Fruit fly (Drosophila melanogaster) whole organism, wandering third instar larva: ENCODE measurements around the gene ics.

ENCODE experiments used
- Dfd ChIP-seq: fragments of >200 bp; optimal IDR thresholded peaks from 2 replicates; lab custom pipeline; 2017; ENCODE audit warnings: missing biosample characterization, missing genetic modification characterization
- HLH106 ChIP-seq: fragments of 200-800 bp; optimal IDR thresholded peaks from 3 replicates; lab custom pipeline; 2019; ENCODE audit warnings: missing biosample characterization, mild to moderate bottlenecking, missing genetic modification characterization, moderate library complexity
- Myc ChIP-seq: fragments of >200 bp; optimal IDR thresholded peaks from 2 replicates; lab custom pipeline; 2017
- OdsH ChIP-seq: fragments of 200-800 bp; sonication (Bioruptor generic); optimal IDR thresholded peaks from 2 replicates; lab custom pipeline; 2016; ENCODE audit warnings: missing biosample characterization, mild to moderate bottlenecking, missing genetic modification characterization
- Rel ChIP-seq, 2 experiments: fragments of 200-800 bp; sonication (Bioruptor generic) in 1 of 2; optimal IDR thresholded peaks; 2 replicates in 1 of 2; 3 replicates in 1 of 2; lab custom pipeline; 2016 to 2019; ENCODE audit warnings: mild to moderate bottlenecking in 2 of 2, missing biosample characterization in 2 of 2, missing genetic modification characterization in 2 of 2, moderate library complexity in 1 of 2
- Sp1 ChIP-seq: fragments of 200-800 bp; sonication (Bioruptor generic); optimal IDR thresholded peaks from 3 replicates; lab custom pipeline; 2019; ENCODE audit warnings: missing biosample characterization, mild to moderate bottlenecking, missing genetic modification characterization, moderate library complexity
- br ChIP-seq: fragments of 200-800 bp; sonication (Bioruptor generic); optimal IDR thresholded peaks from 2 replicates; lab custom pipeline; 2016; ENCODE audit warnings: missing biosample characterization, missing genetic modification characterization
- dmrt93B ChIP-seq: fragments of 200-800 bp; sonication (Bioruptor generic); optimal IDR thresholded peaks from 2 replicates; lab custom pipeline; 2018; ENCODE audit warnings: missing biosample characterization, mild to moderate bottlenecking, missing genetic modification characterization
- dsf ChIP-seq: sonication (Bioruptor generic); optimal IDR thresholded peaks from 2 replicates; lab custom pipeline; 2016; ENCODE audit warnings: missing biosample characterization, missing genetic modification characterization, borderline replicate concordance
- lola ChIP-seq: fragments of >200 bp; optimal IDR thresholded peaks from 2 replicates; lab custom pipeline; 2017; ENCODE audit warnings: missing biosample characterization, missing genetic modification characterization
- pan ChIP-seq: fragments of >200 bp; optimal IDR thresholded peaks from 2 replicates; lab custom pipeline; 2017
- sv ChIP-seq: fragments of 200-800 bp; sonication (Bioruptor generic); optimal IDR thresholded peaks from 3 replicates; lab custom pipeline; 2016; ENCODE audit warnings: missing biosample characterization, missing genetic modification characterization
- tai ChIP-seq: sonication (Bioruptor generic); optimal IDR thresholded peaks from 2 replicates; lab custom pipeline; 2016; ENCODE audit warnings: missing biosample characterization, missing genetic modification characterization
- usp ChIP-seq: fragments of >200 bp; optimal IDR thresholded peaks from 2 replicates; lab custom pipeline; 2017; ENCODE audit warnings: missing biosample characterization, missing genetic modification characterization

DNA sequence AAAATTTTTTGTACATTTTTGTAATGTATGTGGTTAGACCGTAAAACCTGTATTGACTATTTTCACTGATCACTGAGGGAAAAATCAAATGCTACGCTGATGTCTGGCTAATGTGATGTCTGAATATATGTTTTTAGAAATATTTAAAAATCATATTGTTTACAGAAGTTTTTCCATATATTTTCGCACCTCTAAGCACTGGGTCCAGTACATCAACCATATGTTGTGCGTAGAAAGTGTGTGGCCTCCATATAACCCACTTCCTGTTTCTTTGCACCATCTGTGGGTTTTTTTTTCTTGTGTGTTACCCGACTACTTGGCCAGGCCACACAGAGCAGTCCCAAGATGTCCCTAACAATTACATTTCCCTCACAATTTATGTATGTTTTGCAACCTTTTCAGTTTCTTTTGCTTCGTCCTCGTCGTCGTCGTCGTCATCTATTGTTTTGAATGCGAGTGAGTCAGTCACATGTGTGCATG, 45.2 kb downstream of the ics start, which contains the start of gene CG9254:
- TF ChIP-seq pan (lab: Kevin White, UChicago) (no peak), usp (GFP tag; lab: Kevin White, UChicago) (no peak), Rel (GFP tag; optimal IDR thresholded peaks at IDR 0.05; lab: Kevin White, UChicago) (no peak), Rel (tag; optimal IDR thresholded peaks at IDR 0.05; lab: Kevin White, UChicago) (no peak), HLH106 (tag; lab: Kevin White, UChicago) (no peak), OdsH (GFP tag; lab: Kevin White, UChicago) (no peak), Dfd (GFP tag; lab: Kevin White, UChicago) (no peak), tai (no peak), br (GFP tag; lab: Kevin White, UChicago) (no peak), sv (GFP tag; lab: Kevin White, UChicago) (no peak), Myc (lab: Kevin White, UChicago) (no peak), lola (GFP tag; lab: Kevin White, UChicago) (no peak), dmrt93B (GFP tag; lab: Kevin White, UChicago) (no peak), Sp1 (GFP tag; lab: Kevin White, UChicago) (no peak), dsf (no peak)
